Worm (Caenorhabditis elegans): ENCODE results near the gene mep-1.

- TF ChIP-seq tbx-37 (GFP tag; conservative IDR thresholded peaks at IDR 0.05) (no peak), hmbx-1 (tag; optimal IDR thresholded peaks at IDR 0.05) (no peak), ama-1 (optimal IDR thresholded peaks at IDR 0.05) (no peak), ceh-36 (tag; optimal IDR thresholded peaks at IDR 0.05) (no peak), hmg-4 (GFP tag; optimal IDR thresholded peaks at IDR 0.05) (no peak), B0310.2 (tag; optimal IDR thresholded peaks at IDR 0.05) (no peak)
These were observed 47.0 kb downstream of the mep-1 start for ce11 chrIV:11571374-11571839.

All from whole organism, early embryonic.